Fruit fly (Drosophila melanogaster): Measurements from ENCODE around the gene Spn.

The Spn gene

DNA sequence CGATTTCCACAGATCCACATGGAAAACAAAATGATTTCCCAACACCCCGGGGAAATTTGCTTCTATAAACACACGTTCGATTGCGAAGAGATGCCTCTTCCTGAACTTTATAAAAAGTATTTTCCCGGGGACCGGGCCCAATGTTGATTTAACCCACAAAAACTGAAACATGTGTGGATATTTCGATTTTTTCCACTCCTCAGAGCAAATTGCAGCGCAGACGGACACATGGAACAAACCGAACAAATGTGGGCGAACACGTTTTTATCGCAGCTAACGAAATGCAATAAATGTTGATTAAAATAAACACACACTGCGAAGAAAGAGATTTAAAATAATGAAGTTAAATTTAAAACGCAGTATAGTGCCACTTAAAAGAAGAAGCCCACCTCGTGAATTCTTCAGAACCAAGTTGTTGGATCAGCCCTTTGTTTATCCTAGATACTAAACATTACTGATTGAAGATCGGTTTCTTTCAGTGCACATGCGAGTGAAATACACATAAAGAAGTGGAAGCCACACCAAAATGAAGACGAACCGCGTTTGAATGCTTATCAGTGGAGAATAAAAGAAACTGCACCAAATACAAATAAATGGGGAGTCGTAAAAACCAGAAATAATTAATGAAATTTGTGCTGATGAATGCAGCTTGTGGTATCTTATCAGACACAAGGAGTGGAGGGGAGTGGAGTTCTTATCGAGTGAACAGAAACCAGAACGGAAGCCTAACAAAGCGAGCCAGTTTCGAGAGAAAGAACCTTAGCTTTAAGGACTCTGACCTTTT lies 28.9 kb upstream of the Spn start (continued):
- TF ChIP-seq aop (GFP tag; IDR thresholded peaks at IDR 0.05) (0 out of 2 replicates have a peak, but pooled peaks have one; percentile 52), CG14965 (GFP tag; optimal IDR thresholded peaks at IDR 0.05; ENCODE audit: borderline replicate concordance) (no peak), CG17568 (GFP tag; optimal IDR thresholded peaks at IDR 0.05) (peak; percentile 57), CG13775 (GFP tag; optimal IDR thresholded peaks at IDR 0.05) (peak; percentile 60), fd3F (GFP tag; optimal IDR thresholded peaks at IDR 0.05) (peak; percentile 21), CG17186 (GFP tag; optimal IDR thresholded peaks at IDR 0.05) (peak; percentile 60), br (optimal IDR thresholded peaks at IDR 0.05) (no peak), CG30020 (tag; optimal IDR thresholded peaks at IDR 0.05) (peak; percentile 36), CG6272 (GFP tag; IDR thresholded peaks at IDR 0.05) (peak; percentile 73), Side (GFP tag; optimal IDR thresholded peaks at IDR 0.05) (peak; percentile 70), Scr (GFP tag; IDR thresholded peaks at IDR 0.05; ENCODE audit: partially characterized antibody) (no peak), cad (GFP tag; optimal IDR thresholded peaks at IDR 0.05) (no peak), Adf1 (GFP tag; IDR thresholded peaks at IDR 0.05) (no peak), Mrtf (GFP tag; IDR thresholded peaks at IDR 0.05) (peak; percentile 81), bigmax (GFP tag; optimal IDR thresholded peaks at IDR 0.05) (no peak), fd102C (GFP tag; optimal IDR thresholded peaks at IDR 0.05) (no peak), lilli (GFP tag; optimal IDR thresholded peaks at IDR 0.05) (peak; percentile 63), Gug (GFP tag; IDR thresholded peaks at IDR 0.05) (peak; percentile 75), CG11696 (GFP tag; IDR thresholded peaks at IDR 0.05) (peak; percentile 68), B-H1 (GFP tag; IDR thresholded peaks at IDR 0.05) (peak; percentile 79), CG6854 (GFP tag; optimal IDR thresholded peaks at IDR 0.05) (no peak), danr (GFP tag; IDR thresholded peaks at IDR 0.05) (0 out of 2 replicates have a peak, but pooled peaks have one; percentile 51), CrebB (tag; optimal IDR thresholded peaks at IDR 0.05) (peak; percentile 50), CG12219 (GFP tag; optimal IDR thresholded peaks at IDR 0.05) (peak; percentile 69), CG4360 (GFP tag; IDR thresholded peaks at IDR 0.05) (peak; percentile 54), chif (GFP tag; optimal IDR thresholded peaks at IDR 0.05) (peak; percentile 80 to 86), E2f1 (GFP tag; IDR thresholded peaks at IDR 0.05) (peak; percentile 80), p53 (GFP tag; optimal IDR thresholded peaks at IDR 0.05) (peak; percentile 11), bowl (GFP tag; IDR thresholded peaks at IDR 0.05) (no peak), CG6813 (GFP tag; optimal IDR thresholded peaks at IDR 0.05) (peak; percentile 72), CG1602 (GFP tag; optimal IDR thresholded peaks at IDR 0.05) (peak; percentile 67), dimm (GFP tag; IDR thresholded peaks at IDR 0.05) (peak; percentile 68), CG12299 (tag; optimal IDR thresholded peaks at IDR 0.05) (no peak), ato (GFP tag; IDR thresholded peaks at IDR 0.05; ENCODE audit: partially characterized antibody) (no peak), CG2202 (tag; optimal IDR thresholded peaks at IDR 0.05) (peak; percentile 76), CG11247 (GFP tag; IDR thresholded peaks at IDR 0.05) (peak; percentile 75), CG4328 (GFP tag; optimal IDR thresholded peaks at IDR 0.05) (peak; percentile 24), ERR (GFP tag; optimal IDR thresholded peaks at IDR 0.05) (no peak), Six4 (GFP tag; optimal IDR thresholded peaks at IDR 0.05) (peak; percentile 58), CG16813 (GFP tag; IDR thresholded peaks at IDR 0.05; ENCODE audit: partially characterized antibody) (no peak), CG4730 (GFP tag; IDR thresholded peaks at IDR 0.05) (peak; percentile 76), CG7839 (tag; optimal IDR thresholded peaks at IDR 0.05) (peak; percentile 86), dpn (GFP tag; optimal IDR thresholded peaks at IDR 0.05) (peak; percentile 61 to 79), CG8924 (tag; optimal IDR thresholded peaks at IDR 0.05) (peak; percentile 81), CG4854 (GFP tag; optimal IDR thresholded peaks at IDR 0.05) (peak; percentile 64), CG1233 (GFP tag; optimal IDR thresholded peaks at IDR 0.05) (peak; percentile 75), CG3281 (GFP tag; optimal IDR thresholded peaks at IDR 0.05) (peak; percentile 37), CG31365 (tag; optimal IDR thresholded peaks at IDR 0.05) (peak; percentile 39), gsb-n (tag; optimal IDR thresholded peaks at IDR 0.05) (peak; percentile 80), Med (GFP tag) (peak; percentile 95)
